Worm (Caenorhabditis elegans) whole organism, late embryonic: ENCODE results near the gene abu-14.

Experiments used
- C08G9.2 ChIP-seq: sonication (generic microtip); optimal IDR thresholded peaks from 2 replicates; lab custom pipeline; 2016; ENCODE audit warnings: mild to moderate bottlenecking, missing genetic modification characterization, moderate library complexity, missing compliant biosample characterization
- K02D7.2 ChIP-seq: sonication (generic microtip); optimal IDR thresholded peaks from 2 replicates; lab custom pipeline; 2017; ENCODE audit warnings: mild to moderate bottlenecking, missing genetic modification characterization, missing compliant biosample characterization
- Y22D7AL.16 ChIP-seq: sonication (generic microtip); optimal IDR thresholded peaks from 2 replicates; lab custom pipeline; 2016; ENCODE audit warnings: missing genetic modification characterization, missing compliant biosample characterization
- ama-1 ChIP-seq: fragments of 150-350 bp; optimal IDR thresholded peaks from 2 replicates; lab custom pipeline; 2014
- ceh-14 ChIP-seq: sonication (generic microtip); optimal IDR thresholded peaks from 2 replicates; lab custom pipeline; 2016; ENCODE audit warnings: missing genotype, missing genetic modification characterization, missing compliant biosample characterization
- ceh-18 ChIP-seq: sonication (generic microtip); optimal IDR thresholded peaks from 2 replicates; lab custom pipeline; 2016; ENCODE audit warnings: missing genetic modification characterization, missing compliant biosample characterization
- ceh-19 ChIP-seq: fragments of 200-800 bp; sonication (Bioruptor generic); optimal IDR thresholded peaks from 2 replicates; lab custom pipeline; 2018; ENCODE audit warnings: mild to moderate bottlenecking, missing genetic modification characterization, missing compliant biosample characterization
- ceh-2 ChIP-seq: sonication (generic microtip); optimal IDR thresholded peaks from 2 replicates; lab custom pipeline; 2016; ENCODE audit warnings: missing genotype, missing genetic modification characterization, missing compliant biosample characterization
- ceh-22 ChIP-seq: sonication (generic microtip); optimal IDR thresholded peaks from 2 replicates; lab custom pipeline; 2017; ENCODE audit warnings: missing biosample characterization, missing genetic modification characterization
- ceh-24 ChIP-seq: sonication (generic microtip); optimal IDR thresholded peaks from 2 replicates; lab custom pipeline; 2016; ENCODE audit warnings: mild to moderate bottlenecking, missing genetic modification characterization, missing compliant biosample characterization
- ceh-30 ChIP-seq: fragments of 150-350 bp; optimal IDR thresholded peaks from 2 replicates; lab custom pipeline; 2014; ENCODE audit warnings: missing biosample characterization, missing genetic modification characterization
- ceh-34 ChIP-seq: sonication (generic microtip); optimal IDR thresholded peaks from 2 replicates; lab custom pipeline; 2016; ENCODE audit warnings: mild to moderate bottlenecking, missing genetic modification characterization, missing compliant biosample characterization
- ceh-45 ChIP-seq: fragments of 200-800 bp; sonication (Bioruptor generic); IDR thresholded peaks from 2 replicates; pipeline ENCODE4 v1.3.6; 2022; ENCODE audit warnings: missing genetic modification reagents, missing genetic modification characterization, missing compliant biosample characterization
- ceh-48 ChIP-seq: sonication (generic microtip); optimal IDR thresholded peaks from 2 replicates; lab custom pipeline; 2016; ENCODE audit warnings: missing genetic modification characterization, inconsistent platforms, missing compliant biosample characterization
- ceh-9 ChIP-seq: sonication (generic microtip); optimal IDR thresholded peaks from 2 replicates; lab custom pipeline; 2016; ENCODE audit warnings: mild to moderate bottlenecking, missing genetic modification characterization, inconsistent platforms, missing compliant biosample characterization
- elt-2 ChIP-seq: sonication (generic microtip); optimal IDR thresholded peaks from 2 replicates; lab custom pipeline; 2016; ENCODE audit warnings: missing genetic modification reagents, missing genetic modification characterization, missing compliant biosample characterization
- ets-4 ChIP-seq: sonication (generic microtip); optimal IDR thresholded peaks from 2 replicates; lab custom pipeline; 2016; ENCODE audit warnings: missing genetic modification characterization, missing compliant biosample characterization
- eyg-1 ChIP-seq: sonication (generic microtip); optimal IDR thresholded peaks from 2 replicates; lab custom pipeline; 2016; ENCODE audit warnings: missing genotype, missing genetic modification characterization, missing compliant biosample characterization
- fkh-6 ChIP-seq: sonication (generic microtip); optimal IDR thresholded peaks from 2 replicates; lab custom pipeline; 2016; ENCODE audit warnings: missing genetic modification characterization, missing compliant biosample characterization
- hlh-13 ChIP-seq: fragments of 200-800 bp; sonication (Bioruptor generic); optimal IDR thresholded peaks from 2 replicates; lab custom pipeline; 2018; ENCODE audit warnings: mild to moderate bottlenecking, missing genetic modification characterization, missing compliant biosample characterization
- hlh-6 ChIP-seq: sonication (generic microtip); optimal IDR thresholded peaks from 2 replicates; lab custom pipeline; 2016; ENCODE audit warnings: missing genotype, missing genetic modification characterization, missing compliant biosample characterization
- mec-3 ChIP-seq: sonication (generic microtip); optimal IDR thresholded peaks from 2 replicates; lab custom pipeline; 2016; ENCODE audit warnings: borderline replicate concordance, missing genetic modification characterization, missing compliant biosample characterization
- pat-9 ChIP-seq: fragments of 200-800 bp; sonication (Bioruptor generic); optimal IDR thresholded peaks from 2 replicates; lab custom pipeline; 2018; ENCODE audit warnings: mild to moderate bottlenecking, missing genetic modification characterization, moderate library complexity, missing compliant biosample characterization
- pha-4 ChIP-seq: fragments of 150-350 bp; optimal IDR thresholded peaks from 2 replicates; lab custom pipeline; 2018; ENCODE audit warnings: missing biosample characterization, missing genetic modification reagents, missing genetic modification characterization
- pqm-1 ChIP-seq: sonication (generic microtip); optimal IDR thresholded peaks from 2 replicates; lab custom pipeline; 2016; ENCODE audit warnings: missing genetic modification characterization, missing compliant biosample characterization
- pros-1 ChIP-seq: fragments of 150-350 bp; optimal IDR thresholded peaks from 2 replicates; lab custom pipeline; 2014; ENCODE audit warnings: missing biosample characterization, missing genetic modification reagents, missing genetic modification characterization
- ref-2 ChIP-seq: sonication (generic microtip); optimal IDR thresholded peaks from 2 replicates; lab custom pipeline; 2016; ENCODE audit warnings: missing genetic modification characterization, missing compliant biosample characterization
- sdc-2 ChIP-seq: sonication (generic microtip); optimal IDR thresholded peaks from 2 replicates; lab custom pipeline; 2016; ENCODE audit warnings: missing genotype, missing genetic modification characterization, missing compliant biosample characterization
- sox-2 ChIP-seq: fragments of 200-800 bp; sonication (Bioruptor generic); IDR thresholded peaks from 2 replicates; pipeline ENCODE4 v1.3.6; 2022; ENCODE audit warnings: missing genetic modification reagents, missing genetic modification characterization, missing compliant biosample characterization
- sox-4 ChIP-seq: sonication (generic microtip); optimal IDR thresholded peaks from 2 replicates; lab custom pipeline; 2017; ENCODE audit warnings: mild to moderate bottlenecking, missing genetic modification characterization, inconsistent platforms, missing compliant biosample characterization
- ttx-3 ChIP-seq: sonication (generic microtip); optimal IDR thresholded peaks from 2 replicates; lab custom pipeline; 2016; ENCODE audit warnings: missing genetic modification reagents, missing genetic modification characterization, missing compliant biosample characterization
- unc-42 ChIP-seq: sonication (generic microtip); optimal IDR thresholded peaks from 2 replicates; lab custom pipeline; 2016; ENCODE audit warnings: missing genotype, missing genetic modification characterization, missing compliant biosample characterization
- unc-86 ChIP-seq: sonication (generic microtip); optimal IDR thresholded peaks from 2 replicates; lab custom pipeline; 2016; ENCODE audit warnings: missing genetic modification characterization, missing compliant biosample characterization
- zip-5 ChIP-seq: sonication (generic microtip); optimal IDR thresholded peaks from 2 replicates; lab custom pipeline; 2016; ENCODE audit warnings: missing genetic modification characterization, missing compliant biosample characterization

The abu-14 gene

ce11 chrII:9232923-9233322 is 5.9 kb upstream of the abu-14 start, which contains the start of gene T26C5.2:
T26C5.2 (plus strand) TSS chrII:9233223.
- TF ChIP-seq ceh-45 (GFP tag; lab: Robert Waterston, UW) (no peak), hlh-13 (GFP tag; lab: Kevin White, UChicago) (no peak), K02D7.2 (tag; lab: Kevin White, UChicago) (no peak), ref-2 (tag; lab: Kevin White, UChicago) (no peak), ttx-3 (tag; lab: Kevin White, UChicago) (no peak), sox-2 (GFP tag; lab: Robert Waterston, UW) (no peak), ceh-9 (tag; lab: Kevin White, UChicago) (no peak)

ce11 chrII:9232493-9232892 is 5.5 kb upstream of the abu-14 start:
- no peak for TF ChIP-seq ceh-19
- TF ChIP-seq elt-2 (tag; lab: Kevin White, UChicago): no peak
- TF ChIP-seq Y22D7AL.16 (tag; lab: Kevin White, UChicago): no peak
- TF ChIP-seq, all 69 proteins: peak for 0

ce11 chrII:9231240-9231639 is 4.2 kb upstream of the abu-14 start, which contains the start of gene gst-13:
gst-13 (plus strand) TSS chrII:9231457.
- TF ChIP-seq elt-2 (tag; lab: Kevin White, UChicago) (peak; percentile 68), hlh-6 (tag; lab: Kevin White, UChicago) (no peak)

ce11 chrII:9222969-9223368 is 4.0 kb downstream of the abu-14 start, which contains the start of gene ZK1067.3:
ZK1067.3 (plus strand) TSS chrII:9223269.
- TF ChIP-seq sdc-2 (tag; lab: Kevin White, UChicago) (no peak), ama-1 (lab: Kevin White, UChicago) (no peak), pqm-1 (tag; lab: Kevin White, UChicago) (no peak), ceh-30 (no peak), ceh-2 (no peak), pros-1 (tag; lab: Kevin White, UChicago) (no peak), ceh-22 (tag; lab: Kevin White, UChicago) (no peak), ceh-18 (tag; lab: Kevin White, UChicago) (no peak), mec-3 (no peak), zip-5 (tag; lab: Kevin White, UChicago) (no peak), ets-4 (no peak), ceh-24 (tag; lab: Kevin White, UChicago) (no peak), ceh-48 (no peak), sox-4 (tag; lab: Kevin White, UChicago) (no peak), C08G9.2 (tag; lab: Kevin White, UChicago) (no peak), sox-2 (GFP tag; lab: Robert Waterston, UW) (no peak)
- TF ChIP-seq, all 69 proteins: peak for 0

- TF ChIP-seq K02D7.2 (tag; lab: Kevin White, UChicago): no peak
- TF ChIP-seq unc-86 (tag; lab: Kevin White, UChicago): no peak
- no peak for TF ChIP-seq ceh-45 (GFP tag; lab: Robert Waterston, UW)
- no peak for TF ChIP-seq fkh-6
- no peak for TF ChIP-seq sox-4 (tag; lab: Kevin White, UChicago)
- no peak for TF ChIP-seq ceh-22 (tag; lab: Kevin White, UChicago)
- TF ChIP-seq unc-42 (tag; lab: Kevin White, UChicago): no peak
- TF ChIP-seq pha-4: no peak
- no peak for TF ChIP-seq pat-9 (tag; lab: Kevin White, UChicago)
- TF ChIP-seq C08G9.2 (tag; lab: Kevin White, UChicago): no peak
- TF ChIP-seq eyg-1: no peak
- TF ChIP-seq ceh-48: no peak
- TF ChIP-seq ceh-24 (tag; lab: Kevin White, UChicago): no peak
- TF ChIP-seq mec-3: no peak
- no peak for TF ChIP-seq ceh-14 (tag; lab: Kevin White, UChicago)
- no peak for TF ChIP-seq hlh-6 (tag; lab: Kevin White, UChicago)
- TF ChIP-seq ceh-34 (tag; lab: Kevin White, UChicago): no peak
- no peak for TF ChIP-seq sox-2 (GFP tag; lab: Robert Waterston, UW)
Measured at ce11 chrII:9213055-9213708, 13.8 kb downstream of the abu-14 start, which contains the start of gene znfx-1. znfx-1 (plus strand) TSS chrII:9213658.
